Fruit fly (Drosophila melanogaster): ENCODE results near the gene CG43153.

Gene CG43153

dm6 chr2L:11528129-11528589 is 5.6 kb upstream of the CG43153 start, which contains the start of gene CG31705 (continued):
- no peak; the same call in 1 of the 2 replicates for TF ChIP-seq wdn (GFP tag; IDR thresholded peaks at IDR 0.05)
- TF ChIP-seq HmgZ (tag; optimal IDR thresholded peaks at IDR 0.05), result no peak
- no peak for TF ChIP-seq CG33213 (GFP tag; optimal IDR thresholded peaks at IDR 0.05)
- no peak for TF ChIP-seq salm (tag; optimal IDR thresholded peaks at IDR 0.05)
- peak; percentile 23; the same call in 1 of the 3 replicates for TF ChIP-seq ase (GFP tag; IDR thresholded peaks at IDR 0.05)
- TF ChIP-seq grn (GFP tag; optimal IDR thresholded peaks at IDR 0.05), result no peak
- TF ChIP-seq Dbx (GFP tag; IDR thresholded peaks at IDR 0.05), result peak; percentile 48; the same call in 1 of the 3 replicates
- TF ChIP-seq CG15073 (GFP tag; optimal IDR thresholded peaks at IDR 0.05), result no peak
- TF ChIP-seq CG12744 (GFP tag; optimal IDR thresholded peaks at IDR 0.05), result no peak
- TF ChIP-seq gcm (GFP tag; optimal IDR thresholded peaks at IDR 0.05), result no peak
- TF ChIP-seq CG3281 (GFP tag; optimal IDR thresholded peaks at IDR 0.05), result peak; percentile 72
- peak; percentile 63 for TF ChIP-seq Oli (tag; optimal IDR thresholded peaks at IDR 0.05)
- no peak for TF ChIP-seq H15 (GFP tag; IDR thresholded peaks at IDR 0.05)
- no peak for TF ChIP-seq vnd (GFP tag; IDR thresholded peaks at IDR 0.05; ENCODE audit: partially characterized antibody)
- TF ChIP-seq knrl (GFP tag; IDR thresholded peaks at IDR 0.05; ENCODE audit: partially characterized antibody), result no peak
- no peak for TF ChIP-seq tna (GFP tag; IDR thresholded peaks at IDR 0.05; ENCODE audit: partially characterized antibody)
- no peak for TF ChIP-seq h (optimal IDR thresholded peaks at IDR 0.05)
- TF ChIP-seq hth (optimal IDR thresholded peaks at IDR 0.05), result no peak
- no peak for TF ChIP-seq ftz-f1 (GFP tag; optimal IDR thresholded peaks at IDR 0.05)
- no peak for TF ChIP-seq btn (GFP tag; optimal IDR thresholded peaks at IDR 0.05)
- TF ChIP-seq lilli (GFP tag; optimal IDR thresholded peaks at IDR 0.05), result no peak
- no peak for TF ChIP-seq Vsx1 (GFP tag; optimal IDR thresholded peaks at IDR 0.05)
- no peak for TF ChIP-seq CG32767 (GFP tag; IDR thresholded peaks at IDR 0.05)
- TF ChIP-seq cwo (GFP tag; optimal IDR thresholded peaks at IDR 0.05), result peak; percentile 33
- no peak for TF ChIP-seq cato (GFP tag; optimal IDR thresholded peaks at IDR 0.05; ENCODE audit: borderline replicate concordance)
- no peak for TF ChIP-seq Atf6 (GFP tag; IDR thresholded peaks at IDR 0.05)
- TF ChIP-seq lmd (GFP tag; IDR thresholded peaks at IDR 0.05), result peak; percentile 48
- no peak for TF ChIP-seq ro (GFP tag; IDR thresholded peaks at IDR 0.05)
- TF ChIP-seq luna (GFP tag; optimal IDR thresholded peaks at IDR 0.05), result no peak
- TF ChIP-seq tio (GFP tag; optimal IDR thresholded peaks at IDR 0.05), result peak; percentile 42
- no peak for TF ChIP-seq CG17829 (tag; optimal IDR thresholded peaks at IDR 0.05)
- TF ChIP-seq CG6254 (GFP tag; optimal IDR thresholded peaks at IDR 0.05), result no peak
- no peak for TF ChIP-seq CG31388 (GFP tag; optimal IDR thresholded peaks at IDR 0.05)
- no peak for TF ChIP-seq D (optimal IDR thresholded peaks at IDR 0.05)
- peak; percentile 3 for TF ChIP-seq D (GFP tag; optimal IDR thresholded peaks at IDR 0.05)
- TF ChIP-seq CG13123 (GFP tag; optimal IDR thresholded peaks at IDR 0.05), result no peak
- TF ChIP-seq HHEX (GFP tag; optimal IDR thresholded peaks at IDR 0.05), result peak; percentile 30
- TF ChIP-seq E2f2 (GFP tag; IDR thresholded peaks at IDR 0.05), result no peak
- TF ChIP-seq eve (GFP tag; optimal IDR thresholded peaks at IDR 0.05), result no peak
- TF ChIP-seq Hand (GFP tag; optimal IDR thresholded peaks at IDR 0.05), result no peak
- TF ChIP-seq CG32772 (GFP tag; IDR thresholded peaks at IDR 0.05), result no peak
- TF ChIP-seq maf-S (GFP tag; optimal IDR thresholded peaks at IDR 0.05), result no peak
- no peak for TF ChIP-seq zfh1 (GFP tag; IDR thresholded peaks at IDR 0.05)
- TF ChIP-seq ac (GFP tag; optimal IDR thresholded peaks at IDR 0.05), result no peak
- no peak for TF ChIP-seq kni (GFP tag; optimal IDR thresholded peaks at IDR 0.05)
- no peak; the same call in 1 of the 2 replicates for TF ChIP-seq onecut (GFP tag; IDR thresholded peaks at IDR 0.05)
- TF ChIP-seq CG15514 (GFP tag; optimal IDR thresholded peaks at IDR 0.05), result peak; percentile 38
- peak; percentile 37; the same call in 1 of the 2 replicates for TF ChIP-seq CG14014 (GFP tag; IDR thresholded peaks at IDR 0.05)
- TF ChIP-seq NK7.1 (GFP tag; optimal IDR thresholded peaks at IDR 0.05), result no peak
- TF ChIP-seq Usf (GFP tag; optimal IDR thresholded peaks at IDR 0.05), result peak; percentile 48
- peak; percentile 50 for TF ChIP-seq Dek (tag; optimal IDR thresholded peaks at IDR 0.05)
- TF ChIP-seq CG10321 (GFP tag; IDR thresholded peaks at IDR 0.05), result no peak
- TF ChIP-seq Doc2 (GFP tag; IDR thresholded peaks at IDR 0.05), result no peak
